Worm (Caenorhabditis elegans) whole organism, L2 larva: ENCODE measurements around the gene srh-32.

Experiments used
- C34F6.9 ChIP-seq: fragments of 150-350 bp; optimal IDR thresholded peaks from 2 replicates; lab custom pipeline; 2014; ENCODE audit warnings: missing biosample characterization, missing genetic modification characterization
- F13H6.1 ChIP-seq: sonication (generic microtip); optimal IDR thresholded peaks from 2 replicates; lab custom pipeline; 2016; ENCODE audit warnings: missing genetic modification characterization, missing compliant biosample characterization
- aly-2 ChIP-seq: fragments of 150-350 bp; optimal IDR thresholded peaks from 2 replicates; lab custom pipeline; 2014; ENCODE audit warnings: missing biosample characterization, missing genetic modification characterization
- blmp-1 ChIP-seq: sonication (generic microtip); optimal IDR thresholded peaks from 2 replicates; lab custom pipeline; 2017; ENCODE audit warnings: missing genetic modification characterization, mild to moderate bottlenecking, missing compliant biosample characterization, antibody characterized with exemption, moderate library complexity; ENCODE audit not compliant: insufficient read depth
- ceh-82 ChIP-seq: fragments of 150-350 bp; optimal IDR thresholded peaks from 2 replicates; lab custom pipeline; 2014; ENCODE audit warnings: missing biosample characterization, missing genetic modification characterization
- dmd-4 ChIP-seq: sonication (generic microtip); optimal IDR thresholded peaks from 2 replicates; lab custom pipeline; 2017; ENCODE audit warnings: missing biosample characterization, missing genetic modification characterization
- egl-27 ChIP-seq: sonication (generic microtip); optimal IDR thresholded peaks from 3 replicates; lab custom pipeline; 2017; ENCODE audit warnings: missing biosample characterization, missing genetic modification reagents, missing genetic modification characterization
- elt-1 ChIP-seq: fragments of 150-350 bp; optimal IDR thresholded peaks from 2 replicates; lab custom pipeline; 2014; ENCODE audit warnings: missing biosample characterization, missing genetic modification characterization
- fos-1 ChIP-seq: fragments of 150-350 bp; optimal IDR thresholded peaks from 2 replicates; lab custom pipeline; 2014; ENCODE audit warnings: missing biosample characterization, missing genetic modification characterization
- gmeb-1 ChIP-seq: fragments of 150-350 bp; optimal IDR thresholded peaks from 2 replicates; lab custom pipeline; 2014; ENCODE audit warnings: missing biosample characterization, missing genetic modification characterization
- lin-11 ChIP-seq: fragments of 150-350 bp; sonication (generic microtip); optimal IDR thresholded peaks from 2 replicates; lab custom pipeline; 2014; ENCODE audit warnings: missing biosample characterization, missing genetic modification characterization, inconsistent platforms, mixed read lengths
- lin-13 ChIP-seq: fragments of 150-350 bp; optimal IDR thresholded peaks from 2 replicates; lab custom pipeline; 2014; ENCODE audit warnings: missing biosample characterization, missing genetic modification reagents, missing genetic modification characterization
- lin-39 ChIP-seq: fragments of 150-350 bp; optimal IDR thresholded peaks from 2 replicates; lab custom pipeline; 2014; ENCODE audit warnings: missing biosample characterization, missing genetic modification reagents, missing genetic modification characterization
- lsy-2 ChIP-seq, 2 experiments: fragments of 150-350 bp in 1 of 2; sonication (generic microtip) in 1 of 2; optimal IDR thresholded peaks; 2 replicates each; lab custom pipeline; 2014 to 2017; ENCODE audit warnings: missing biosample characterization in 2 of 2, missing genetic modification characterization in 2 of 2
- mab-5 ChIP-seq: fragments of 150-350 bp; optimal IDR thresholded peaks from 2 replicates; lab custom pipeline; 2014; ENCODE audit warnings: missing biosample characterization, missing genetic modification characterization
- nhr-10 ChIP-seq: sonication (generic microtip); optimal IDR thresholded peaks from 2 replicates; lab custom pipeline; 2017; ENCODE audit warnings: missing biosample characterization, missing genetic modification characterization
- nhr-12 ChIP-seq: fragments of 150-350 bp; optimal IDR thresholded peaks from 2 replicates; lab custom pipeline; 2014; ENCODE audit warnings: missing biosample characterization, missing genetic modification characterization
- nhr-23 ChIP-seq: fragments of 150-350 bp; optimal IDR thresholded peaks from 2 replicates; lab custom pipeline; 2014; ENCODE audit warnings: missing biosample characterization, missing genetic modification reagents, missing genetic modification characterization
- nhr-25 ChIP-seq: fragments of 150-350 bp; sonication (generic microtip); optimal IDR thresholded peaks from 3 replicates; lab custom pipeline; 2014; ENCODE audit warnings: missing biosample characterization, missing genetic modification characterization
- nhr-6 ChIP-seq: fragments of 150-350 bp; optimal IDR thresholded peaks from 2 replicates; lab custom pipeline; 2014; ENCODE audit warnings: missing biosample characterization, missing genetic modification characterization
- nhr-77 ChIP-seq: fragments of 150-350 bp; optimal IDR thresholded peaks from 2 replicates; lab custom pipeline; 2014; ENCODE audit warnings: missing biosample characterization, missing genetic modification characterization
- peb-1 ChIP-seq: fragments of 150-350 bp; optimal IDR thresholded peaks from 2 replicates; lab custom pipeline; 2014; ENCODE audit warnings: missing biosample characterization, missing genetic modification characterization
- sma-3 ChIP-seq: sonication (generic microtip); optimal IDR thresholded peaks from 2 replicates; lab custom pipeline; 2016; ENCODE audit warnings: missing genetic modification reagents, missing genetic modification characterization, missing compliant biosample characterization
- sma-9 ChIP-seq, 2 experiments: fragments of 150-350 bp in 1 of 2; sonication (generic microtip) in 1 of 2; optimal IDR thresholded peaks; 2 replicates each; lab custom pipeline; 2014 to 2016; ENCODE audit warnings: missing genetic modification characterization in 2 of 2, mild to moderate bottlenecking in 1 of 2, missing biosample characterization in 1 of 2, missing compliant biosample characterization in 1 of 2, missing genetic modification reagents in 1 of 2, moderate library complexity in 1 of 2
- unc-55 ChIP-seq: fragments of 150-350 bp; sonication (generic microtip); optimal IDR thresholded peaks from 3 replicates; lab custom pipeline; 2014; ENCODE audit warnings: missing biosample characterization, missing genetic modification reagents, missing genetic modification characterization
- unc-62 ChIP-seq: fragments of 150-350 bp; optimal IDR thresholded peaks from 2 replicates; lab custom pipeline; 2014; ENCODE audit warnings: missing biosample characterization, missing genetic modification reagents, missing genetic modification characterization
- zag-1 ChIP-seq: fragments of 150-350 bp; optimal IDR thresholded peaks from 2 replicates; lab custom pipeline; 2014; ENCODE audit warnings: missing biosample characterization, missing genetic modification characterization
- ztf-1 ChIP-seq: fragments of 200-800 bp; sonication (Bioruptor generic); conservative IDR thresholded peaks from 2 replicates; pipeline ENCODE4 v1.3.6; 2022; ENCODE audit warnings: missing genetic modification characterization, missing compliant biosample characterization
- ztf-11 ChIP-seq: sonication (generic microtip); optimal IDR thresholded peaks from 2 replicates; lab custom pipeline; 2017; ENCODE audit warnings: missing biosample characterization, missing genetic modification characterization
- ztf-4 ChIP-seq: fragments of 150-350 bp; optimal IDR thresholded peaks from 2 replicates; lab custom pipeline; 2014; ENCODE audit warnings: missing biosample characterization, missing genetic modification characterization

The srh-32 gene

ce11 chrV:17694260-17694659 is 6.8 kb upstream of the srh-32 start:
- TF ChIP-seq sma-3 (GFP tag; lab: Kevin White, UChicago) (no peak), fos-1 (tag; lab: Kevin White, UChicago) (peak; percentile 25)
- TF ChIP-seq, all 48 proteins: peak for 1

- TF ChIP-seq lsy-2 (tag; optimal IDR thresholded peaks at IDR 0.05; lab: Kevin White, UChicago) (no peak), elt-1 (tag; lab: Kevin White, UChicago) (no peak), nhr-25 (tag; lab: Kevin White, UChicago) (no peak), unc-62 (GFP tag; lab: Kevin White, UChicago) (no peak), nhr-10 (tag; lab: Kevin White, UChicago) (no peak), egl-27 (tag; lab: Kevin White, UChicago) (no peak), nhr-6 (tag; lab: Kevin White, UChicago) (no peak), peb-1 (tag; lab: Kevin White, UChicago) (no peak), sma-9 (GFP tag; optimal IDR thresholded peaks at IDR 0.05; lab: Kevin White, UChicago) (no peak), sma-9 (tag; optimal IDR thresholded peaks at IDR 0.05; lab: Kevin White, UChicago) (no peak), mab-5 (tag; lab: Kevin White, UChicago) (no peak), sma-3 (GFP tag; lab: Kevin White, UChicago) (no peak), ztf-4 (tag; lab: Kevin White, UChicago) (no peak), ztf-1 (GFP tag; lab: Robert Waterston, UW) (no peak), unc-55 (GFP tag; lab: Kevin White, UChicago) (no peak), ztf-11 (tag; lab: Kevin White, UChicago) (no peak), lin-13 (GFP tag; lab: Kevin White, UChicago) (no peak), ceh-82 (tag; lab: Kevin White, UChicago) (no peak), gmeb-1 (tag; lab: Kevin White, UChicago) (no peak), blmp-1 (tag; lab: Kevin White, UChicago) (no peak)
- TF ChIP-seq, all 48 proteins: peak for 0
These were observed 5.2 kb upstream of the srh-32 start, which contains the start of gene Y26G10.1 for ce11 chrV:17695802-17696201. Gene Y26G10.1, minus strand, starts transcription at chrV:17695902.

- no peak for TF ChIP-seq mab-5 (tag; lab: Kevin White, UChicago)
- no peak for TF ChIP-seq sma-9 (GFP tag; optimal IDR thresholded peaks at IDR 0.05; lab: Kevin White, UChicago)
- TF ChIP-seq sma-9 (tag; optimal IDR thresholded peaks at IDR 0.05; lab: Kevin White, UChicago): no peak
- no peak for TF ChIP-seq C34F6.9 (tag; lab: Kevin White, UChicago)
- TF ChIP-seq F13H6.1 (tag; lab: Kevin White, UChicago): no peak
- no peak for TF ChIP-seq nhr-23
- TF ChIP-seq nhr-6 (tag; lab: Kevin White, UChicago): no peak
- no peak for TF ChIP-seq gmeb-1 (tag; lab: Kevin White, UChicago)
- TF ChIP-seq dmd-4 (tag; lab: Kevin White, UChicago): no peak
- TF ChIP-seq, all 48 proteins: peak for 0
These were observed 4.3 kb upstream of the srh-32 start, which contains the start of gene spp-29 for ce11 chrV:17696753-17697152. Gene spp-29, minus strand, starts transcription at chrV:17696853.

DNA sequence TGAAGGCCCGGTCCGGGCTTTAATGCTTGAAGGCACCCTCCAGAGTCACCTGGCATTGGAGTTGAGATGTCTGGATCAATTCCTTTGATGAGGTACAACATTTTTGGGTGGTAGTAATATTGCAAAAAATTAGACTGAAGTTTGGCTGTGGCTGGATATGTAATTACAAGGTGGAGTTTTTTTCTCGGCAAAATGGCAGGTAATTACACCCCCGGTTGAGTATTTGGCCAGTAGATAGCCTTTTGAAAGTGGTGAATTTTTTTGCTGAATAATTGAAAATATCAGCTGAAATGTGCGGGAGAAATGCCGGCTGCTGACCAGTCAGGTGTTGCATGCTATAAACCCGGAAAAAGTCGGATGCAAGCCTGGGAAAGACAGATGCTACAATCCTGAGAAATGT is 1.9 kb upstream of the srh-32 start, which contains the start of gene Y26G10.4:
Y26G10.4 (minus strand) TSS at position 101 of the 400 bp plus-strand sequence.
- TF ChIP-seq ceh-82 (tag; lab: Kevin White, UChicago): no peak
- TF ChIP-seq, all 48 proteins: peak for 0

- TF ChIP-seq zag-1 (tag; lab: Kevin White, UChicago) (no peak), ztf-1 (GFP tag; lab: Robert Waterston, UW) (no peak), aly-2 (tag; lab: Kevin White, UChicago) (no peak), ztf-11 (tag; lab: Kevin White, UChicago) (no peak), blmp-1 (tag; lab: Kevin White, UChicago) (no peak), sma-3 (GFP tag; lab: Kevin White, UChicago) (no peak), nhr-23 (no peak), lin-11 (tag; lab: Kevin White, UChicago) (no peak), unc-55 (GFP tag; lab: Kevin White, UChicago) (no peak), nhr-12 (tag; lab: Kevin White, UChicago) (no peak), nhr-77 (tag; lab: Kevin White, UChicago) (no peak), lin-13 (GFP tag; lab: Kevin White, UChicago) (no peak), dmd-4 (tag; lab: Kevin White, UChicago) (no peak), mab-5 (tag; lab: Kevin White, UChicago) (no peak), egl-27 (tag; lab: Kevin White, UChicago) (no peak), lin-39 (tag; lab: Kevin White, UChicago) (no peak)
- TF ChIP-seq, all 48 proteins: peak for 0
These were observed 1.4 kb upstream of the srh-32 start, which contains the start of gene Y26G10.6 for ce11 chrV:17699659-17700058. Gene Y26G10.6, plus strand, starts transcription at chrV:17699959.
